Worm (Caenorhabditis elegans) whole organism, L4 larva: ENCODE measurements around the gene C32D5.12.
A peak's percentile ranks its signal among the peaks of the same experiment; 100 is the strongest.

Experiments
- D1046.2 ChIP-seq: fragments of 200-800 bp; sonication (Bioruptor generic); IDR thresholded peaks from 2 replicates; pipeline ENCODE4 v1.3.6; 2022; ENCODE audit warnings: missing genetic modification characterization, missing compliant biosample characterization
- F10B5.3 ChIP-seq: sonication (generic microtip); optimal IDR thresholded peaks from 2 replicates; lab custom pipeline; 2016; ENCODE audit warnings: mild to moderate bottlenecking, missing genetic modification characterization, missing compliant biosample characterization
- F26F4.8 ChIP-seq: fragments of 200-800 bp; sonication (Bioruptor generic); conservative IDR thresholded peaks from 2 replicates; pipeline ENCODE4 v1.3.6; 2022; ENCODE audit warnings: missing genetic modification characterization, missing compliant biosample characterization
- F44E2.7 ChIP-seq: fragments of 200-800 bp; sonication (Bioruptor generic); IDR thresholded peaks from 2 replicates; pipeline ENCODE4 v2.1.2; 2022; ENCODE audit warnings: missing genetic modification characterization, missing compliant biosample characterization
- F49E8.2 ChIP-seq: sonication (generic microtip); optimal IDR thresholded peaks from 2 replicates; lab custom pipeline; 2016; ENCODE audit warnings: missing compliant biosample characterization, mild to moderate bottlenecking, missing genetic modification characterization, borderline replicate concordance
- R02D3.7 ChIP-seq: fragments of 150-350 bp; sonication (generic microtip); optimal IDR thresholded peaks from 3 replicates; lab custom pipeline; 2014; ENCODE audit warnings: missing biosample characterization, missing genetic modification characterization
- T26A8.4 ChIP-seq: fragments of 200-800 bp; sonication (Bioruptor generic); IDR thresholded peaks from 2 replicates; pipeline ENCODE4 v1.3.6; 2022; ENCODE audit warnings: missing genetic modification characterization, missing compliant biosample characterization
- ZK546.5 ChIP-seq, 2 experiments: sonication (generic microtip); optimal IDR thresholded peaks; 2 replicates each; lab custom pipeline; 2017; ENCODE audit warnings: missing biosample characterization in 2 of 2, missing genetic modification characterization in 2 of 2
- aha-1 ChIP-seq: fragments of 150-350 bp; peaks from one replicate; lab custom pipeline; 2014; ENCODE audit warnings: missing biosample characterization, missing genetic modification characterization
- aly-2 ChIP-seq: sonication (generic microtip); optimal IDR thresholded peaks from 2 replicates; lab custom pipeline; 2018; ENCODE audit warnings: missing biosample characterization, missing genetic modification characterization
- ama-1 ChIP-seq: fragments of 150-350 bp; optimal IDR thresholded peaks from 2 replicates; lab custom pipeline; 2014; ENCODE audit warnings: inconsistent platforms, mixed read lengths
- ceh-28 ChIP-seq: fragments of 150-350 bp; optimal IDR thresholded peaks from 2 replicates; lab custom pipeline; 2014; ENCODE audit warnings: missing biosample characterization, missing genetic modification reagents, missing genetic modification characterization
- ceh-32 ChIP-seq: sonication (generic microtip); optimal IDR thresholded peaks from 2 replicates; lab custom pipeline; 2016; ENCODE audit warnings: mild to moderate bottlenecking, missing genetic modification characterization, missing compliant biosample characterization; ENCODE audit not compliant: poor library complexity
- ceh-62 ChIP-seq: sonication (generic microtip); optimal IDR thresholded peaks from 2 replicates; lab custom pipeline; 2017; ENCODE audit warnings: missing biosample characterization, missing genetic modification characterization
- ces-1 ChIP-seq: fragments of 150-350 bp; sonication (generic microtip); optimal IDR thresholded peaks from 4 replicates; lab custom pipeline; 2014; ENCODE audit warnings: missing biosample characterization, missing genetic modification reagents, missing genetic modification characterization
- ctbp-1 ChIP-seq: fragments of 200-800 bp; sonication (Bioruptor generic); IDR thresholded peaks from 2 replicates; pipeline ENCODE4 v1.3.6; 2022; ENCODE audit warnings: missing genetic modification reagents, missing genetic modification characterization, missing compliant biosample characterization
- daf-12 ChIP-seq: fragments of 150-350 bp; optimal IDR thresholded peaks from 2 replicates; lab custom pipeline; 2014; ENCODE audit warnings: missing biosample characterization, missing genetic modification reagents, missing genetic modification characterization
- daf-19 ChIP-seq: fragments of 200-800 bp; sonication (Bioruptor generic); conservative IDR thresholded peaks from 2 replicates; pipeline ENCODE4 v1.3.6; 2022; ENCODE audit warnings: missing genetic modification characterization, missing compliant biosample characterization
- dmd-6 ChIP-seq: fragments of 200-800 bp; sonication (Bioruptor generic); IDR thresholded peaks from 2 replicates; pipeline ENCODE4 v1.3.6; 2022; ENCODE audit warnings: missing genetic modification reagents, missing genetic modification characterization, missing compliant biosample characterization
- dmd-8 ChIP-seq: fragments of 200-800 bp; sonication (Bioruptor generic); IDR thresholded peaks from 2 replicates; pipeline ENCODE4 v1.3.6; 2022; ENCODE audit warnings: missing genetic modification characterization, missing compliant biosample characterization
- dmd-9 ChIP-seq: fragments of 200-800 bp; sonication (Bioruptor generic); IDR thresholded peaks from 2 replicates; pipeline ENCODE4 v1.3.6; 2022; ENCODE audit warnings: missing genetic modification reagents, missing genetic modification characterization, missing compliant biosample characterization
- dpl-1 ChIP-seq: fragments of 150-350 bp; optimal IDR thresholded peaks from 2 replicates; lab custom pipeline; 2014; ENCODE audit warnings: missing biosample characterization, missing genetic modification reagents, missing genetic modification characterization
- fkh-10 ChIP-seq: fragments of 150-350 bp; optimal IDR thresholded peaks from 2 replicates; lab custom pipeline; 2014; ENCODE audit warnings: missing biosample characterization, missing genetic modification reagents, missing genetic modification characterization
- fos-1 ChIP-seq: fragments of 150-350 bp; optimal IDR thresholded peaks from 2 replicates; lab custom pipeline; 2014; ENCODE audit warnings: missing biosample characterization, missing genetic modification characterization
- gei-8 ChIP-seq: fragments of 200-800 bp; sonication (Bioruptor generic); optimal IDR thresholded peaks from 2 replicates; lab custom pipeline; 2018; ENCODE audit warnings: mild to moderate bottlenecking, missing genetic modification characterization, missing compliant biosample characterization
- hif-1 ChIP-seq, 2 experiments: sonication (generic microtip); optimal IDR thresholded peaks; 2 replicates each; lab custom pipeline; 2016 to 2017; ENCODE audit warnings: missing compliant biosample characterization in 2 of 2, missing genetic modification characterization in 2 of 2, missing genetic modification reagents in 2 of 2, missing genotype in 2 of 2, mild to moderate bottlenecking in 1 of 2
- hlh-11 ChIP-seq: fragments of 200-800 bp; sonication (Bioruptor generic); optimal IDR thresholded peaks from 2 replicates; lab custom pipeline; 2018; ENCODE audit warnings: mild to moderate bottlenecking, missing genetic modification characterization, missing compliant biosample characterization
- lin-15B ChIP-seq: fragments of 150-350 bp; sonication (generic microtip); optimal IDR thresholded peaks from 3 replicates; lab custom pipeline; 2014; ENCODE audit warnings: missing biosample characterization, missing genetic modification characterization
- lin-29 ChIP-seq: fragments of 200-800 bp; sonication (Bioruptor generic); IDR thresholded peaks from 2 replicates; pipeline ENCODE4 v1.3.6; 2022; ENCODE audit warnings: missing genetic modification reagents, missing genetic modification characterization, missing compliant biosample characterization
- lin-39 ChIP-seq: fragments of 150-350 bp; optimal IDR thresholded peaks from 2 replicates; lab custom pipeline; 2014; ENCODE audit warnings: missing biosample characterization, missing genetic modification reagents, missing genetic modification characterization
- madf-5 ChIP-seq, 2 experiments: fragments of 200-800 bp; sonication (Bioruptor generic); IDR thresholded peaks; 2 replicates each; pipeline ENCODE4 v1.3.6; 2022; ENCODE audit warnings: missing compliant biosample characterization in 2 of 2, missing genetic modification characterization in 2 of 2
- madf-9 ChIP-seq: fragments of 200-800 bp; sonication (Bioruptor generic); conservative IDR thresholded peaks from 2 replicates; pipeline ENCODE4 v1.3.6; 2022; ENCODE audit warnings: missing genetic modification reagents, missing genetic modification characterization, missing compliant biosample characterization
- mdl-1 ChIP-seq, 2 experiments: fragments of 150-350 bp in 1 of 2; sonication (generic microtip) in 1 of 2; optimal IDR thresholded peaks; 2 replicates each; lab custom pipeline; 2014 to 2017; ENCODE audit warnings: missing biosample characterization in 2 of 2, missing genetic modification characterization in 2 of 2
- mep-1 ChIP-seq: fragments of 150-350 bp; sonication (generic microtip); optimal IDR thresholded peaks from 3 replicates; lab custom pipeline; 2014; ENCODE audit warnings: missing biosample characterization, missing genetic modification characterization
- mxl-2 ChIP-seq: fragments of 200-800 bp; sonication (Bioruptor generic); conservative IDR thresholded peaks from 2 replicates; pipeline ENCODE4 v1.3.6; 2022; ENCODE audit warnings: missing genetic modification reagents, missing genetic modification characterization, missing compliant biosample characterization
- mxl-3 ChIP-seq: fragments of 200-800 bp; sonication (Bioruptor generic); optimal IDR thresholded peaks from 2 replicates; lab custom pipeline; 2018; ENCODE audit warnings: mild to moderate bottlenecking, missing genetic modification characterization, missing compliant biosample characterization
- nhr-102 ChIP-seq: sonication (generic microtip); optimal IDR thresholded peaks from 2 replicates; lab custom pipeline; 2016; ENCODE audit warnings: mild to moderate bottlenecking, missing genetic modification characterization, moderate library complexity, missing compliant biosample characterization
- nhr-111 ChIP-seq: fragments of 200-800 bp; sonication (Bioruptor generic); optimal IDR thresholded peaks from 2 replicates; lab custom pipeline; 2018; ENCODE audit warnings: mild to moderate bottlenecking, missing genetic modification characterization, missing compliant biosample characterization
- nhr-237 ChIP-seq: sonication (generic microtip); optimal IDR thresholded peaks from 2 replicates; lab custom pipeline; 2017; ENCODE audit warnings: missing biosample characterization, missing genetic modification characterization
- nhr-28 ChIP-seq: fragments of 150-350 bp; optimal IDR thresholded peaks from 2 replicates; lab custom pipeline; 2014; ENCODE audit warnings: missing biosample characterization, missing genetic modification characterization
- nhr-41 ChIP-seq: fragments of 200-800 bp; sonication (Bioruptor generic); IDR thresholded peaks from 2 replicates; pipeline ENCODE4 v1.3.6; 2022; ENCODE audit warnings: missing genetic modification reagents, missing genetic modification characterization, missing compliant biosample characterization
- nhr-77 ChIP-seq: fragments of 150-350 bp; optimal IDR thresholded peaks from 2 replicates; lab custom pipeline; 2014; ENCODE audit warnings: missing biosample characterization, missing genetic modification characterization
- php-3 ChIP-seq: fragments of 200-800 bp; sonication (Bioruptor generic); IDR thresholded peaks from 2 replicates; pipeline ENCODE4 v1.3.6; 2022; ENCODE audit warnings: missing genetic modification reagents, missing genetic modification characterization, missing compliant biosample characterization
- pqm-1 ChIP-seq: sonication (generic microtip); optimal IDR thresholded peaks from 2 replicates; lab custom pipeline; 2017; ENCODE audit warnings: missing biosample characterization, missing genetic modification characterization
- set-16 ChIP-seq: fragments of 200-800 bp; sonication (Bioruptor generic); IDR thresholded peaks from 2 replicates; pipeline ENCODE4 v1.3.6; 2022; ENCODE audit warnings: missing genetic modification reagents, missing genetic modification characterization, missing compliant biosample characterization
- snpc-4 ChIP-seq: fragments of 150-350 bp; optimal IDR thresholded peaks from 2 replicates; lab custom pipeline; 2014; ENCODE audit warnings: missing biosample characterization, missing genetic modification characterization
- spr-1 ChIP-seq: sonication (generic microtip); optimal IDR thresholded peaks from 2 replicates; lab custom pipeline; 2016; ENCODE audit warnings: mild to moderate bottlenecking, missing genetic modification characterization, missing compliant biosample characterization
- unc-130 ChIP-seq: sonication (generic microtip); optimal IDR thresholded peaks from 2 replicates; lab custom pipeline; 2016; ENCODE audit warnings: missing genetic modification reagents, missing genetic modification characterization, missing compliant biosample characterization
- unc-62 ChIP-seq, 3 experiments: fragments of 150-350 bp in 1 of 3; sonication (generic microtip); optimal IDR thresholded peaks in 2 of 3; peaks in 1 of 3; 1 replicate in 1 of 3; 2 replicates in 2 of 3; lab custom pipeline; 2014 to 2017; ENCODE audit warnings: missing biosample characterization in 3 of 3, missing genetic modification characterization in 3 of 3, missing genetic modification reagents in 3 of 3, missing genotype in 1 of 3
- vab-7 ChIP-seq: fragments of 200-800 bp; sonication (Bioruptor generic); IDR thresholded peaks from 2 replicates; pipeline ENCODE4 v1.3.6; 2022; ENCODE audit warnings: missing genetic modification reagents, missing genetic modification characterization, missing compliant biosample characterization
- zfp-3 ChIP-seq: fragments of 200-800 bp; sonication (Bioruptor generic); conservative IDR thresholded peaks from 2 replicates; pipeline ENCODE4 v1.3.6; 2022; ENCODE audit warnings: missing genetic modification reagents, missing genetic modification characterization, missing compliant biosample characterization

The C32D5.12 gene

ce11 chrII:6346551-6347079 lies 12.2 kb downstream of the C32D5.12 start (continued):
- TF ChIP-seq dmd-8 (GFP tag; lab: Robert Waterston, UW): 0 out of 2 replicates have a peak, but pooled peaks have one; percentile 7
- TF ChIP-seq fos-1: no peak
- peak; percentile 98 for TF ChIP-seq zfp-3 (GFP tag; lab: Robert Waterston, UW)
- peak; percentile 80 for TF ChIP-seq nhr-77 (tag; lab: Kevin White, UChicago)
- peak; percentile 74 for TF ChIP-seq ctbp-1
- TF ChIP-seq F26F4.8 (GFP tag; lab: Robert Waterston, UW): no peak
- no peak for TF ChIP-seq ZK546.5 (tag; optimal IDR thresholded peaks at IDR 0.05; lab: Kevin White, UChicago)
- TF ChIP-seq gei-8: peak; percentile 58
- TF ChIP-seq fkh-10 (GFP tag; lab: Kevin White, UChicago): no peak
- peak; percentile 77 for TF ChIP-seq daf-19 (GFP tag; lab: Robert Waterston, UW)
- no peak for TF ChIP-seq F44E2.7 (GFP tag; lab: Robert Waterston, UW)
- no peak for TF ChIP-seq unc-130 (GFP tag; lab: Kevin White, UChicago)
- no peak for TF ChIP-seq mxl-2 (GFP tag; lab: Robert Waterston, UW)
- TF ChIP-seq ceh-32 (tag; lab: Kevin White, UChicago): no peak
- TF ChIP-seq nhr-237 (tag; lab: Kevin White, UChicago): no peak
- peak; percentile 18 for TF ChIP-seq mxl-3 (GFP tag; lab: Kevin White, UChicago)
- peak; percentile 47; the same call in 1 of the 2 replicates for TF ChIP-seq dmd-6 (GFP tag; lab: Robert Waterston, UW)
- TF ChIP-seq nhr-41: no peak
- TF ChIP-seq R02D3.7 (tag; lab: Kevin White, UChicago): no peak
- peak; percentile 93 for TF ChIP-seq ama-1
- TF ChIP-seq ceh-28 (tag; lab: Kevin White, UChicago): no peak
- no peak for TF ChIP-seq lin-15B (tag; lab: Kevin White, UChicago)
- no peak for TF ChIP-seq pqm-1
- TF ChIP-seq hif-1 (tag; optimal IDR thresholded peaks at IDR 0.05; lab: Kevin White, UChicago): peak in 1 of 2 experiments; percentile 56
- TF ChIP-seq vab-7: peak; percentile 51
- no peak for TF ChIP-seq aly-2 (tag; lab: Kevin White, UChicago)
- no peak for TF ChIP-seq nhr-111 (GFP tag; lab: Kevin White, UChicago)
- TF ChIP-seq aha-1: peak; percentile 75
- peak in 1 of 2 experiments; percentile 65; a peak in 1 of 4 replicates for TF ChIP-seq madf-5 (GFP tag; IDR thresholded peaks at IDR 0.05; lab: Robert Waterston, UW)
- no peak for TF ChIP-seq ces-1 (GFP tag; lab: Kevin White, UChicago)
- no peak for TF ChIP-seq mdl-1 (tag; optimal IDR thresholded peaks at IDR 0.05; lab: Kevin White, UChicago)
- peak; percentile 61 for TF ChIP-seq hlh-11
- TF ChIP-seq spr-1 (tag; lab: Kevin White, UChicago): peak; percentile 70
- TF ChIP-seq snpc-4 (tag; lab: Kevin White, UChicago): no peak
- TF ChIP-seq ceh-62: no peak
- peak; percentile 94 for TF ChIP-seq T26A8.4 (GFP tag; lab: Robert Waterston, UW)
- TF ChIP-seq dmd-9 (GFP tag; lab: Robert Waterston, UW): peak; percentile 61; the same call in 1 of the 2 replicates
- TF ChIP-seq F49E8.2 (tag; lab: Kevin White, UChicago): no peak
- TF ChIP-seq unc-62 (GFP tag; optimal IDR thresholded peaks at IDR 0.05 in 1 of 2; lab: Kevin White, UChicago): peak in 1 of 2 experiments; percentile 80
- TF ChIP-seq unc-62 (tag; optimal IDR thresholded peaks at IDR 0.05; lab: Kevin White, UChicago): peak; percentile 34
- no peak; the same call in 1 of the 2 replicates for TF ChIP-seq D1046.2 (GFP tag; lab: Robert Waterston, UW)
- no peak for TF ChIP-seq lin-39 (tag; lab: Kevin White, UChicago)
- TF ChIP-seq php-3 (GFP tag; lab: Robert Waterston, UW): peak; percentile 74
- TF ChIP-seq mep-1 (tag; lab: Kevin White, UChicago): peak; percentile 92
- no peak; the same call in 1 of the 2 replicates for TF ChIP-seq madf-9 (GFP tag; lab: Robert Waterston, UW)
- peak; percentile 31 for TF ChIP-seq dpl-1 (GFP tag; lab: Kevin White, UChicago)
- TF ChIP-seq daf-12: no peak
- no peak for TF ChIP-seq set-16 (GFP tag; lab: Robert Waterston, UW)
- TF ChIP-seq nhr-102: peak; percentile 76
- peak; percentile 26 for TF ChIP-seq nhr-28 (tag; lab: Kevin White, UChicago)
- TF ChIP-seq lin-29 (GFP tag; lab: Robert Waterston, UW): peak; percentile 55; the same call in 1 of the 2 replicates
- TF ChIP-seq F10B5.3: peak; percentile 30
